Fruit fly (Drosophila melanogaster): ENCODE measurements around the gene CG13731.

DNA sequence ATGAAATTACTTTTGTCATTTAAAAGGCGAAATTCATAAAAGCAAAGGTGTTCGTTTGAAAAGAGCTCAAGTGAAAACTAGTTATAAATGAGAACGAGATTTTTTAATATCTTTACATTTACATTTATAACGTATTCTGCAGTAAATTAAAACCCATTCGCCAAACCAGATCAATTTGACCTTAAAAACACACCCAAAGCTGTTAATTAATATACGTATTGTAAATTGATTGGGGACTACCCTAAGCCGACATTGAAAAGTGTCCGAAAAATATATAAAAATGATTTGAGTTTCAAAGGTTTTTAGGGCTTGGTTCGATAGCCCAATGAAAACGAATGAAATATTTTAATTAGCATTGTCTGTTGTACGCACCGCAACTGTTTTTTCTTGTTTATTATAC lies 10.3 kb upstream of the CG13731 start:
- no peak for TF ChIP-seq Mnt (GFP tag; optimal IDR thresholded peaks at IDR 0.05)
- TF ChIP-seq pad (GFP tag; optimal IDR thresholded peaks at IDR 0.05), result no peak
- no peak for TF ChIP-seq bab1 (GFP tag; optimal IDR thresholded peaks at IDR 0.05)

Measured in whole organism, adult.